Worm (Caenorhabditis elegans) whole organism, L2 larva: Measurements from ENCODE around the gene ZK262.20.

Experiments
- C34F6.9 ChIP-seq: fragments of 150-350 bp; optimal IDR thresholded peaks from 2 replicates; lab custom pipeline; 2014; ENCODE audit warnings: missing biosample characterization, missing genetic modification characterization
- F13H6.1 ChIP-seq: sonication (generic microtip); optimal IDR thresholded peaks from 2 replicates; lab custom pipeline; 2016; ENCODE audit warnings: missing genetic modification characterization, missing compliant biosample characterization
- ZK546.5 ChIP-seq: sonication (generic microtip); optimal IDR thresholded peaks from 2 replicates; lab custom pipeline; 2017; ENCODE audit warnings: missing biosample characterization, missing genetic modification characterization
- ama-1 ChIP-seq: fragments of 150-350 bp; optimal IDR thresholded peaks from 2 replicates; lab custom pipeline; 2018; ENCODE audit warnings: inconsistent platforms
- blmp-1 ChIP-seq: sonication (generic microtip); optimal IDR thresholded peaks from 2 replicates; lab custom pipeline; 2017; ENCODE audit warnings: missing genetic modification characterization, mild to moderate bottlenecking, missing compliant biosample characterization, antibody characterized with exemption, moderate library complexity; ENCODE audit not compliant: insufficient read depth
- crh-2 ChIP-seq: sonication (generic microtip); optimal IDR thresholded peaks from 2 replicates; lab custom pipeline; 2017; ENCODE audit warnings: missing biosample characterization, missing genetic modification characterization
- dmd-4 ChIP-seq: sonication (generic microtip); optimal IDR thresholded peaks from 2 replicates; lab custom pipeline; 2017; ENCODE audit warnings: missing biosample characterization, missing genetic modification characterization
- egl-27 ChIP-seq: sonication (generic microtip); optimal IDR thresholded peaks from 3 replicates; lab custom pipeline; 2017; ENCODE audit warnings: missing biosample characterization, missing genetic modification reagents, missing genetic modification characterization
- elt-3 ChIP-seq: sonication (generic microtip); optimal IDR thresholded peaks from 2 replicates; lab custom pipeline; 2017; ENCODE audit warnings: missing biosample characterization, missing genetic modification characterization
- fos-1 ChIP-seq: fragments of 150-350 bp; optimal IDR thresholded peaks from 2 replicates; lab custom pipeline; 2014; ENCODE audit warnings: missing biosample characterization, missing genetic modification characterization
- gmeb-1 ChIP-seq: fragments of 150-350 bp; optimal IDR thresholded peaks from 2 replicates; lab custom pipeline; 2014; ENCODE audit warnings: missing biosample characterization, missing genetic modification characterization
- lin-11 ChIP-seq: fragments of 150-350 bp; sonication (generic microtip); optimal IDR thresholded peaks from 2 replicates; lab custom pipeline; 2014; ENCODE audit warnings: missing biosample characterization, missing genetic modification characterization, inconsistent platforms, mixed read lengths
- lin-13 ChIP-seq: fragments of 150-350 bp; optimal IDR thresholded peaks from 2 replicates; lab custom pipeline; 2014; ENCODE audit warnings: missing biosample characterization, missing genetic modification reagents, missing genetic modification characterization
- lin-39 ChIP-seq: fragments of 150-350 bp; optimal IDR thresholded peaks from 2 replicates; lab custom pipeline; 2014; ENCODE audit warnings: missing biosample characterization, missing genetic modification reagents, missing genetic modification characterization
- mab-5 ChIP-seq: fragments of 150-350 bp; optimal IDR thresholded peaks from 2 replicates; lab custom pipeline; 2014; ENCODE audit warnings: missing biosample characterization, missing genetic modification characterization
- mdl-1 ChIP-seq, 2 experiments: fragments of 150-350 bp in 1 of 2; sonication (generic microtip) in 1 of 2; optimal IDR thresholded peaks; 2 replicates each; lab custom pipeline; 2017; ENCODE audit warnings: missing biosample characterization in 2 of 2, missing genetic modification characterization in 2 of 2
- nhr-10 ChIP-seq: sonication (generic microtip); optimal IDR thresholded peaks from 2 replicates; lab custom pipeline; 2017; ENCODE audit warnings: missing biosample characterization, missing genetic modification characterization
- nhr-12 ChIP-seq: fragments of 150-350 bp; optimal IDR thresholded peaks from 2 replicates; lab custom pipeline; 2014; ENCODE audit warnings: missing biosample characterization, missing genetic modification characterization
- nhr-129 ChIP-seq: fragments of 150-350 bp; optimal IDR thresholded peaks from 2 replicates; lab custom pipeline; 2014; ENCODE audit warnings: missing biosample characterization, missing genetic modification characterization
- nhr-21 ChIP-seq: fragments of 150-350 bp; optimal IDR thresholded peaks from 2 replicates; lab custom pipeline; 2014; ENCODE audit warnings: missing biosample characterization, missing genetic modification characterization
- nhr-23 ChIP-seq: fragments of 150-350 bp; optimal IDR thresholded peaks from 2 replicates; lab custom pipeline; 2014; ENCODE audit warnings: missing biosample characterization, missing genetic modification reagents, missing genetic modification characterization
- nhr-237 ChIP-seq: fragments of 150-350 bp; optimal IDR thresholded peaks from 2 replicates; lab custom pipeline; 2014; ENCODE audit warnings: missing biosample characterization, missing genetic modification characterization
- nhr-25 ChIP-seq: fragments of 150-350 bp; sonication (generic microtip); optimal IDR thresholded peaks from 3 replicates; lab custom pipeline; 2014; ENCODE audit warnings: missing biosample characterization, missing genetic modification characterization
- nhr-77 ChIP-seq: fragments of 150-350 bp; optimal IDR thresholded peaks from 2 replicates; lab custom pipeline; 2014; ENCODE audit warnings: missing biosample characterization, missing genetic modification characterization
- peb-1 ChIP-seq: fragments of 150-350 bp; optimal IDR thresholded peaks from 2 replicates; lab custom pipeline; 2014; ENCODE audit warnings: missing biosample characterization, missing genetic modification characterization
- sem-4 ChIP-seq: fragments of 150-350 bp; optimal IDR thresholded peaks from 2 replicates; lab custom pipeline; 2014; ENCODE audit warnings: missing biosample characterization, missing genetic modification reagents, missing genetic modification characterization
- skn-1 ChIP-seq: sonication (generic microtip); optimal IDR thresholded peaks from 2 replicates; lab custom pipeline; 2017; ENCODE audit warnings: missing biosample characterization, missing genetic modification characterization
- sma-3 ChIP-seq: sonication (generic microtip); optimal IDR thresholded peaks from 2 replicates; lab custom pipeline; 2016; ENCODE audit warnings: missing genetic modification reagents, missing genetic modification characterization, missing compliant biosample characterization
- sma-9 ChIP-seq, 2 experiments: fragments of 150-350 bp in 1 of 2; sonication (generic microtip) in 1 of 2; optimal IDR thresholded peaks; 2 replicates each; lab custom pipeline; 2014 to 2016; ENCODE audit warnings: missing genetic modification characterization in 2 of 2, mild to moderate bottlenecking in 1 of 2, missing biosample characterization in 1 of 2, missing compliant biosample characterization in 1 of 2, missing genetic modification reagents in 1 of 2, moderate library complexity in 1 of 2
- snpc-4 ChIP-seq: fragments of 150-350 bp; optimal IDR thresholded peaks from 2 replicates; lab custom pipeline; 2014; ENCODE audit warnings: missing biosample characterization, missing genetic modification characterization
- unc-39 ChIP-seq: fragments of 150-350 bp; optimal IDR thresholded peaks from 2 replicates; lab custom pipeline; 2014; ENCODE audit warnings: missing biosample characterization, missing genetic modification characterization
- unc-55 ChIP-seq: fragments of 150-350 bp; sonication (generic microtip); optimal IDR thresholded peaks from 3 replicates; lab custom pipeline; 2014; ENCODE audit warnings: missing biosample characterization, missing genetic modification reagents, missing genetic modification characterization
- zag-1 ChIP-seq: fragments of 150-350 bp; optimal IDR thresholded peaks from 2 replicates; lab custom pipeline; 2014; ENCODE audit warnings: missing biosample characterization, missing genetic modification characterization

ZK262.20 gene

ce11 chrV:18468097-18468496 is 33.2 kb upstream of the ZK262.20 start, which contains the start of gene ZK228.13:
ZK228.13 (minus strand) TSS chrV:18468197.
- TF ChIP-seq crh-2 (tag; lab: Kevin White, UChicago), result no peak
- TF ChIP-seq skn-1, result no peak
- TF ChIP-seq sma-9 (GFP tag; optimal IDR thresholded peaks at IDR 0.05; lab: Kevin White, UChicago), result no peak
- TF ChIP-seq sma-9 (tag; optimal IDR thresholded peaks at IDR 0.05; lab: Kevin White, UChicago), result no peak
- TF ChIP-seq lin-39 (tag; lab: Kevin White, UChicago), result no peak
- no peak for TF ChIP-seq C34F6.9 (tag; lab: Kevin White, UChicago)
- TF ChIP-seq lin-11 (tag; lab: Kevin White, UChicago), result no peak
- no peak for TF ChIP-seq sem-4
- TF ChIP-seq ama-1 (lab: Kevin White, UChicago), result no peak
- TF ChIP-seq unc-39 (tag; lab: Kevin White, UChicago), result no peak
- TF ChIP-seq sma-3 (GFP tag; lab: Kevin White, UChicago), result no peak
- no peak for TF ChIP-seq mdl-1 (tag; optimal IDR thresholded peaks at IDR 0.05; lab: Kevin White, UChicago)
- no peak for TF ChIP-seq F13H6.1
- TF ChIP-seq zag-1 (tag; lab: Kevin White, UChicago), result no peak

DNA sequence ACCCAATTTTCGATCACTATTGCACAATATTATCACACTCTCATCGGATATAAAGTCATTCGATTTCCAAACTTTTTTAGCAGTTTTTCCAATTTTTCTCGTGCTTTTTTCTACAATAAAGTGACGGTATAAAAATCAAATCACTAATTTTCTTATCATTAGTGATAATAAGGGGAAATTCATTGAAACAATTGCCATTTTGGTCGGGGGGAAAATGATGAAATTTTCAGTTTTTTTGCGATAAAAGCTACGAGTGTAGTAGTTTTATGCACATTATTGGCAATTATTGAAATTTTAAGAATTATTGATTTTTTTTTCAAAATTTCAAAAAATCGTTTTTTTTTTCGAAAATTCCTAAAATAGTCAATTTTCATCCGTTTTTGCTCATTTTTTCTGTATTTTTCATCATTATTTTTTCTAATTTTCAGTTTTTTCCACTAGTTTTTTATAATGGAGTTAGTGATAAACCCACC is 27.5 kb upstream of the ZK262.20 start, which contains the start of gene ZK228.4:
Gene ZK228.4 (plus strand): TSS at position 423 of the 473 bp plus-strand sequence.
- TF ChIP-seq sma-3 (GFP tag; lab: Kevin White, UChicago) (no peak), fos-1 (tag; lab: Kevin White, UChicago) (peak; percentile 63), gmeb-1 (peak; percentile 9), F13H6.1 (no peak), crh-2 (tag; lab: Kevin White, UChicago) (no peak), unc-39 (tag; lab: Kevin White, UChicago) (no peak)

ce11 chrV:18461200-18461728 is 26.4 kb upstream of the ZK262.20 start, which contains the start of gene ZK228.3:
ZK228.3 (minus strand) TSS chrV:18461250.
- peak; percentile 53 for TF ChIP-seq sma-9 (GFP tag; optimal IDR thresholded peaks at IDR 0.05; lab: Kevin White, UChicago)
- no peak for TF ChIP-seq sma-9 (tag; optimal IDR thresholded peaks at IDR 0.05; lab: Kevin White, UChicago)
- peak; percentile 8 for TF ChIP-seq blmp-1 (tag; lab: Kevin White, UChicago)
- TF ChIP-seq ZK546.5 (tag; lab: Kevin White, UChicago), result no peak
- TF ChIP-seq gmeb-1, result peak; percentile 13
- TF ChIP-seq lin-11 (tag; lab: Kevin White, UChicago), result no peak
- TF ChIP-seq fos-1 (tag; lab: Kevin White, UChicago), result peak; percentile 86

ce11 chrV:18456574-18456973 is 21.7 kb upstream of the ZK262.20 start, which contains the start of gene ZK228.10:
ZK228.10 (plus strand) TSS chrV:18456874.
- TF ChIP-seq ama-1 (lab: Kevin White, UChicago) (no peak), gmeb-1 (no peak), egl-27 (tag; lab: Kevin White, UChicago) (no peak), ZK546.5 (tag; lab: Kevin White, UChicago) (no peak), nhr-25 (tag; lab: Kevin White, UChicago) (no peak), sem-4 (no peak), snpc-4 (tag; lab: Kevin White, UChicago) (no peak), mdl-1 (tag; optimal IDR thresholded peaks at IDR 0.05; lab: Kevin White, UChicago) (no peak), lin-13 (GFP tag; lab: Kevin White, UChicago) (no peak), peb-1 (tag; lab: Kevin White, UChicago) (no peak), sma-3 (GFP tag; lab: Kevin White, UChicago) (no peak), elt-3 (tag; lab: Kevin White, UChicago) (no peak), nhr-237 (tag; lab: Kevin White, UChicago) (no peak), mab-5 (tag; lab: Kevin White, UChicago) (no peak), dmd-4 (tag; lab: Kevin White, UChicago) (no peak), nhr-129 (no peak), nhr-21 (tag; lab: Kevin White, UChicago) (no peak)

DNA sequence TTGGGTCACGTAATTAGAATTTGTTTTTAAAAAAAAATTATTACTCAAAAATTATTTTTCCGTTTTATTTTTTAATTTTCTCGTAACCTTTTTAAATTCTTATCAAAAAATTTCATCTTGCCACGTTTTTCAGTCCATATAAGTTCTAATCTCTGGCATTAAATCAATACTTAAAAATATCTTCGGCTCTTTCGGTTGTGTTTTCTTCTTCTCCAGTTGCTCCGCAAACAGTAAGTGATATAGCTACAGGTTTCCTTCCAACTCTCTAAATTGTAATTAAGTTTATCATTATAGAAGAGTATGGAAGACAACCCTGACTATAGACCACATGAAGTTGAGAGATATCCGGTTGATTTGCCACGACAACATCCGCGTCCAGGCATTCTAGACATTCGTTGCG is 9.3 kb upstream of the ZK262.20 start, which contains the start of gene ZK228.1:
Gene ZK228.1 (plus strand): TSS at position 301 of the 400 bp plus-strand sequence.
- TF ChIP-seq sma-9 (GFP tag; optimal IDR thresholded peaks at IDR 0.05; lab: Kevin White, UChicago) (no peak), sma-9 (tag; optimal IDR thresholded peaks at IDR 0.05; lab: Kevin White, UChicago) (no peak), nhr-129 (no peak), egl-27 (tag; lab: Kevin White, UChicago) (no peak), lin-13 (GFP tag; lab: Kevin White, UChicago) (no peak), sem-4 (no peak), unc-55 (GFP tag; lab: Kevin White, UChicago) (no peak), nhr-21 (tag; lab: Kevin White, UChicago) (no peak), skn-1 (no peak), nhr-10 (tag; lab: Kevin White, UChicago) (no peak), nhr-77 (no peak), nhr-23 (tag; lab: Kevin White, UChicago) (no peak), mab-5 (tag; lab: Kevin White, UChicago) (no peak), ama-1 (lab: Kevin White, UChicago) (no peak), elt-3 (tag; lab: Kevin White, UChicago) (no peak), lin-11 (tag; lab: Kevin White, UChicago) (no peak), zag-1 (tag; lab: Kevin White, UChicago) (no peak), mdl-1 (tag; optimal IDR thresholded peaks at IDR 0.05; lab: Kevin White, UChicago) (no peak), nhr-12 (tag; lab: Kevin White, UChicago) (no peak)
